Worm (Caenorhabditis elegans) whole organism, late embryonic: ENCODE measurements around the gene nhr-116.

ENCODE experiments used
- ceh-45 ChIP-seq: fragments of 200-800 bp; sonication (Bioruptor generic); IDR thresholded peaks from 2 replicates; pipeline ENCODE4 v1.3.6; 2022; ENCODE audit warnings: missing genetic modification reagents, missing genetic modification characterization, missing compliant biosample characterization
- pha-4 ChIP-seq: fragments of 150-350 bp; optimal IDR thresholded peaks from 2 replicates; lab custom pipeline; 2018; ENCODE audit warnings: missing biosample characterization, missing genetic modification reagents, missing genetic modification characterization
- unc-55 ChIP-seq: sonication (generic microtip); optimal IDR thresholded peaks from 2 replicates; lab custom pipeline; 2017; ENCODE audit warnings: missing biosample characterization, missing genetic modification reagents, missing genetic modification characterization

DNA sequence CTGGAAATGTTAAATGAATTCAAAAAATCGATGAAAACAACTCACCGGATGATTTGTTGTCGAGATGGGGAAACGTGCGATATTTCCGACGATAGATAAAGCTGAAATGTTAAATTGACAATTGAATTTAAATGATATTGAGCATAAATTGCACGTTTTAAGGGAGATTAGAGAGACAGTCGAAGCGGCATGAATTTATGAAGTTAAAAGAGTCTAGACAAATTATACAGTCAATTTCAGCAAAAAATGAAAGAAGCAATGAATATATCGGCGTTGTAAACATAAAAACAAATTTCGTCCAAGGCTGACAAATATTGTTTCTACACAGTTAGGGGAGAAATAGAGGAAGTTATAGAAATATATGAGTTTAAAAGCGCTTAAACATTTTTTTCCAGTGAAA is 15.3 kb downstream of the nhr-116 start, which contains the start of gene Y102A5C.36:
- TF ChIP-seq unc-55 (GFP tag; lab: Kevin White, UChicago) (no peak), ceh-45 (no peak), pha-4 (no peak)
